Fruit fly (Drosophila melanogaster) whole organism, prepupa: ENCODE results near the gene CG13392.

ENCODE experiments used
- CG10631 ChIP-seq: fragments of 200-800 bp; sonication (Bioruptor generic); optimal IDR thresholded peaks from 2 replicates; lab custom pipeline; 2016; ENCODE audit warnings: missing biosample characterization, missing genetic modification characterization
- CG10669 ChIP-seq: fragments of 200-800 bp; sonication (Bioruptor generic); optimal IDR thresholded peaks from 3 replicates; lab custom pipeline; 2018; ENCODE audit warnings: missing biosample characterization, mild to moderate bottlenecking, missing genetic modification characterization, moderate library complexity
- CG15336 ChIP-seq: fragments of 200-800 bp; sonication (Bioruptor generic); IDR thresholded peaks from 2 replicates; pipeline ENCODE4 v1.3.6; 2022; ENCODE audit warnings: missing biosample characterization, missing genetic modification characterization
- CG1621 ChIP-seq: fragments of 200-800 bp; sonication (Bioruptor generic); optimal IDR thresholded peaks from 3 replicates; lab custom pipeline; 2018; ENCODE audit warnings: missing biosample characterization, mild to moderate bottlenecking, missing genetic modification characterization
- CG31627 ChIP-seq: fragments of 200-800 bp; sonication (Bioruptor generic); optimal IDR thresholded peaks from 3 replicates; lab custom pipeline; 2016; ENCODE audit warnings: missing biosample characterization, missing genetic modification characterization
- CG34406 ChIP-seq: fragments of 200-800 bp; sonication (Bioruptor generic); optimal IDR thresholded peaks from 3 replicates; lab custom pipeline; 2016; ENCODE audit warnings: missing biosample characterization, missing genetic modification characterization
- CG6792 ChIP-seq: fragments of 200-800 bp; sonication (Bioruptor generic); optimal IDR thresholded peaks from 3 replicates; lab custom pipeline; 2016; ENCODE audit warnings: missing biosample characterization, missing genetic modification characterization
- CG6808 ChIP-seq: fragments of 200-800 bp; sonication (Bioruptor generic); optimal IDR thresholded peaks from 3 replicates; lab custom pipeline; 2017; ENCODE audit warnings: missing biosample characterization, missing genetic modification characterization, mild to moderate bottlenecking, moderate library complexity, missing genetic modification reagents
- CG6854 ChIP-seq: fragments of 200-800 bp; sonication (Bioruptor generic); optimal IDR thresholded peaks from 2 replicates; lab custom pipeline; 2017; ENCODE audit warnings: missing biosample characterization, mild to moderate bottlenecking, missing genetic modification characterization
- CG7368 ChIP-seq: fragments of 200-800 bp; sonication (Bioruptor generic); optimal IDR thresholded peaks from 3 replicates; lab custom pipeline; 2016; ENCODE audit warnings: missing biosample characterization, missing genetic modification characterization
- CG9139 ChIP-seq: fragments of 200-800 bp; sonication (Bioruptor generic); optimal IDR thresholded peaks from 3 replicates; lab custom pipeline; 2017; ENCODE audit warnings: missing biosample characterization, mild to moderate bottlenecking, missing genetic modification characterization
- Eip78C ChIP-seq: fragments of 200-800 bp; sonication (Bioruptor generic); peaks from one replicate; lab custom pipeline; 2016; ENCODE audit warnings: missing biosample characterization, missing genetic modification characterization
- Eip93F ChIP-seq: fragments of 200-800 bp; sonication (Bioruptor generic); optimal IDR thresholded peaks from 2 replicates; lab custom pipeline; 2016; ENCODE audit warnings: missing biosample characterization, mild to moderate bottlenecking, missing genetic modification characterization
- Gug ChIP-seq: fragments of 200-800 bp; sonication (Bioruptor generic); IDR thresholded peaks from 2 replicates; pipeline ENCODE4 v1.3.6; 2022; ENCODE audit warnings: missing biosample characterization, missing genetic modification characterization
- Hr38 ChIP-seq: sonication (Bioruptor generic); optimal IDR thresholded peaks from 2 replicates; lab custom pipeline; 2016; ENCODE audit warnings: missing biosample characterization, missing genetic modification characterization
- Hr39 ChIP-seq: fragments of 200-800 bp; sonication (Bioruptor generic); optimal IDR thresholded peaks from 2 replicates; lab custom pipeline; 2016; ENCODE audit warnings: missing biosample characterization, missing genetic modification characterization
- Hr4 ChIP-seq: fragments of 200-800 bp; sonication (Bioruptor generic); optimal IDR thresholded peaks from 3 replicates; lab custom pipeline; 2016; ENCODE audit warnings: missing biosample characterization, missing genetic modification characterization
- Lpt ChIP-seq: fragments of 200-800 bp; sonication (Bioruptor generic); optimal IDR thresholded peaks from 3 replicates; lab custom pipeline; 2016; ENCODE audit warnings: missing biosample characterization, missing genetic modification characterization
- Met ChIP-seq: fragments of 200-800 bp; sonication (Bioruptor generic); optimal IDR thresholded peaks from 3 replicates; lab custom pipeline; 2016; ENCODE audit warnings: missing biosample characterization, missing genetic modification characterization
- OdsH ChIP-seq: fragments of 200-800 bp; sonication (Bioruptor generic); optimal IDR thresholded peaks from 3 replicates; lab custom pipeline; 2016; ENCODE audit warnings: missing biosample characterization, missing genetic modification characterization
- Smox ChIP-seq: fragments of 200-800 bp; sonication (Bioruptor generic); optimal IDR thresholded peaks from 3 replicates; lab custom pipeline; 2016; ENCODE audit warnings: missing biosample characterization, missing genetic modification characterization
- Sox102F ChIP-seq: fragments of 200-800 bp; sonication (Bioruptor generic); optimal IDR thresholded peaks from 2 replicates; lab custom pipeline; 2016; ENCODE audit warnings: missing biosample characterization, mild to moderate bottlenecking, missing genetic modification characterization
- Sox14 ChIP-seq: fragments of 200-800 bp; sonication (Bioruptor generic); optimal IDR thresholded peaks from 3 replicates; lab custom pipeline; 2016; ENCODE audit warnings: missing biosample characterization, missing genetic modification characterization
- cyc ChIP-seq: fragments of 200-800 bp; sonication (Bioruptor generic); optimal IDR thresholded peaks from 3 replicates; lab custom pipeline; 2016; ENCODE audit warnings: missing biosample characterization, missing genetic modification characterization
- dac ChIP-seq: fragments of 200-800 bp; sonication (Bioruptor generic); optimal IDR thresholded peaks from 2 replicates; lab custom pipeline; 2017; ENCODE audit warnings: missing biosample characterization, mild to moderate bottlenecking, missing genetic modification characterization
- dsx ChIP-seq: fragments of 200-800 bp; optimal IDR thresholded peaks from 3 replicates; lab custom pipeline; 2019; ENCODE audit warnings: missing biosample characterization, mild to moderate bottlenecking, missing genetic modification characterization, moderate library complexity; ENCODE audit not compliant: poor library complexity, severe bottlenecking
- esn ChIP-seq: fragments of 200-800 bp; sonication (Bioruptor generic); optimal IDR thresholded peaks from 2 replicates; lab custom pipeline; 2016; ENCODE audit warnings: missing biosample characterization, mild to moderate bottlenecking, missing genetic modification characterization, moderate library complexity
- spab ChIP-seq: fragments of 200-800 bp; sonication (Bioruptor generic); optimal IDR thresholded peaks from 2 replicates; lab custom pipeline; 2017; ENCODE audit warnings: missing biosample characterization, mild to moderate bottlenecking, missing genetic modification characterization, missing genetic modification reagents
- ss ChIP-seq, 2 experiments: fragments of 200-800 bp; sonication (Bioruptor generic); optimal IDR thresholded peaks; 2 replicates in 1 of 2; 3 replicates in 1 of 2; lab custom pipeline; 2017 to 2018; ENCODE audit warnings: mild to moderate bottlenecking in 2 of 2, missing biosample characterization in 2 of 2, missing genetic modification characterization in 2 of 2, moderate library complexity in 1 of 2
- svp ChIP-seq: fragments of 200-800 bp; sonication (Bioruptor generic); peaks from one replicate; lab custom pipeline; 2016; ENCODE audit warnings: missing biosample characterization, missing genetic modification characterization
- vri ChIP-seq: fragments of 200-800 bp; sonication (Bioruptor generic); optimal IDR thresholded peaks from 3 replicates; lab custom pipeline; 2016; ENCODE audit warnings: missing biosample characterization, mild to moderate bottlenecking, missing genetic modification characterization

The CG13392 gene

dm6 chr2L:8382646-8383045 is at the start of gene CG13392, which contains the start of gene Rcd4 (continued):
- TF ChIP-seq Lpt (GFP tag; lab: Kevin White, UChicago) = peak; percentile 3
- TF ChIP-seq OdsH = peak; percentile 63
- peak; percentile 57 for TF ChIP-seq Met (GFP tag; lab: Kevin White, UChicago)
- peak; percentile 46 for TF ChIP-seq CG6808 (GFP tag; lab: Kevin White, UChicago)
- peak; percentile 30 for TF ChIP-seq dsx (GFP tag; lab: Kevin White, UChicago)
- TF ChIP-seq CG9139 (GFP tag; lab: Kevin White, UChicago) = no peak
- no peak for TF ChIP-seq Gug (GFP tag; lab: Robert Waterston, UW)

dm6 chr2L:8432130-8432529 is 49.5 kb upstream of the CG13392 start:
- no peak for TF ChIP-seq CG9139 (GFP tag; lab: Kevin White, UChicago)
- no peak for TF ChIP-seq Hr38 (GFP tag; lab: Kevin White, UChicago)
- no peak for TF ChIP-seq svp (GFP tag; lab: Kevin White, UChicago)
- TF ChIP-seq spab (GFP tag; lab: Kevin White, UChicago) = no peak
- no peak for TF ChIP-seq CG6792 (GFP tag; lab: Kevin White, UChicago)
- no peak for TF ChIP-seq CG1621

- TF ChIP-seq ss (GFP tag; optimal IDR thresholded peaks at IDR 0.05; lab: Kevin White, UChicago) = no peak
- no peak for TF ChIP-seq Smox
- TF ChIP-seq CG10669 (GFP tag; lab: Kevin White, UChicago) = no peak
- TF ChIP-seq spab (GFP tag; lab: Kevin White, UChicago) = no peak
- TF ChIP-seq esn (GFP tag; lab: Kevin White, UChicago) = no peak
- TF ChIP-seq OdsH = no peak
- no peak for TF ChIP-seq dac (GFP tag; lab: Kevin White, UChicago)
- TF ChIP-seq svp (GFP tag; lab: Kevin White, UChicago) = peak; percentile 74
These were observed 44.2 kb upstream of the CG13392 start for dm6 chr2L:8426801-8427200.

dm6 chr2L:8425962-8426759 is 43.6 kb upstream of the CG13392 start:
- TF ChIP-seq Hr39 (no peak), cyc (no peak), vri (GFP tag; lab: Kevin White, UChicago) (peak; percentile 42), CG6854 (GFP tag; lab: Kevin White, UChicago) (no peak), CG15336 (GFP tag; lab: Robert Waterston, UW) (0 out of 2 replicates have a peak, but pooled peaks have one; percentile 9), Sox14 (GFP tag; lab: Kevin White, UChicago) (no peak), Sox102F (no peak), CG9139 (GFP tag; lab: Kevin White, UChicago) (no peak), svp (GFP tag; lab: Kevin White, UChicago) (peak; percentile 85), CG10631 (GFP tag; lab: Kevin White, UChicago) (no peak), Gug (GFP tag; lab: Robert Waterston, UW) (no peak), Hr4 (GFP tag; lab: Kevin White, UChicago) (no peak), dac (GFP tag; lab: Kevin White, UChicago) (no peak), Eip78C (GFP tag; lab: Kevin White, UChicago) (peak; percentile 57), CG31627 (GFP tag; lab: Kevin White, UChicago) (no peak), CG7368 (no peak), esn (GFP tag; lab: Kevin White, UChicago) (peak; percentile 5), Eip93F (GFP tag; lab: Kevin White, UChicago) (peak; percentile 72)

- no peak for TF ChIP-seq CG34406 (GFP tag; lab: Kevin White, UChicago)
- TF ChIP-seq OdsH = no peak
- no peak for TF ChIP-seq Lpt (GFP tag; lab: Kevin White, UChicago)
- no peak for TF ChIP-seq CG15336 (GFP tag; lab: Robert Waterston, UW)
- peak; percentile 68 for TF ChIP-seq vri (GFP tag; lab: Kevin White, UChicago)
These were observed 42.6 kb upstream of the CG13392 start for dm6 chr2L:8425212-8425611.
